Worm (Caenorhabditis elegans): ENCODE results near the gene srt-69.

srt-69 gene

ce11 chrV:5275426-5276007 is 10.0 kb upstream of the srt-69 start (continued):
- peak; percentile 63; the same call in 1 of the 2 replicates for TF ChIP-seq Y53G8AR.9 (GFP tag; conservative IDR thresholded peaks at IDR 0.05)
- peak; percentile 82 for TF ChIP-seq repo-1 (tag; optimal IDR thresholded peaks at IDR 0.05)
- peak; percentile 52 for TF ChIP-seq F49E8.2 (tag; optimal IDR thresholded peaks at IDR 0.05; ENCODE audit: insufficient read depth)
- no peak for TF ChIP-seq ztf-18 (tag; optimal IDR thresholded peaks at IDR 0.05)
- peak; percentile 46 for TF ChIP-seq fkh-3 (tag; optimal IDR thresholded peaks at IDR 0.05)
- TF ChIP-seq ztf-28 (GFP tag; IDR thresholded peaks at IDR 0.05): no peak
- TF ChIP-seq madf-6 (GFP tag; IDR thresholded peaks at IDR 0.05): peak; percentile 58
- TF ChIP-seq F39B2.1 (GFP tag; IDR thresholded peaks at IDR 0.05): no peak
- peak; percentile 38 for TF ChIP-seq die-1 (tag; optimal IDR thresholded peaks at IDR 0.05)
- peak; percentile 48 for TF ChIP-seq ceh-79 (tag; optimal IDR thresholded peaks at IDR 0.05)
- peak; percentile 29 for TF ChIP-seq tbp1 (GFP tag; optimal IDR thresholded peaks at IDR 0.05)
- 0 out of 2 replicates have a peak, but pooled peaks have one; percentile 47 for TF ChIP-seq attf-6 (GFP tag; IDR thresholded peaks at IDR 0.05)
- 0 out of 2 replicates have a peak, but pooled peaks have one; percentile 34 for TF ChIP-seq B0336.3 (GFP tag; IDR thresholded peaks at IDR 0.05)
- TF ChIP-seq lag-1 (GFP tag; IDR thresholded peaks at IDR 0.05): no peak
- TF ChIP-seq cebp-1 (GFP tag; IDR thresholded peaks at IDR 0.05): no peak
- TF ChIP-seq cebp-1 (tag; optimal IDR thresholded peaks at IDR 0.05): peak; percentile 58
- peak; percentile 52 for TF ChIP-seq athp-1 (tag; optimal IDR thresholded peaks at IDR 0.05)
- TF ChIP-seq lin-35 (GFP tag; optimal IDR thresholded peaks at IDR 0.05): peak in 1 of 3 experiments; percentile 64
- TF ChIP-seq F52B5.7 (tag; optimal IDR thresholded peaks at IDR 0.05): peak; percentile 41
- TF ChIP-seq hrde-1 (tag; optimal IDR thresholded peaks at IDR 0.05; ENCODE audit: borderline replicate concordance): peak; percentile 42
- TF ChIP-seq tlf-1 (GFP tag; optimal IDR thresholded peaks at IDR 0.05): peak; percentile 5
- TF ChIP-seq akir-1 (GFP tag; optimal IDR thresholded peaks at IDR 0.05): no peak
- no peak for TF ChIP-seq ama-1 (optimal IDR thresholded peaks at IDR 0.05)
- TF ChIP-seq ama-1 (GFP tag; optimal IDR thresholded peaks at IDR 0.05): peak in 1 of 2 experiments; percentile 55
- no peak for TF ChIP-seq dox-1 (GFP tag; IDR thresholded peaks at IDR 0.05)

ce11 chrV:5274974-5275373 is 9.5 kb upstream of the srt-69 start:
- TF ChIP-seq mcd-1 (GFP tag; IDR thresholded peaks at IDR 0.05): peak; percentile 77
- TF ChIP-seq dox-1 (GFP tag; IDR thresholded peaks at IDR 0.05): peak; percentile 72
- 0 out of 2 replicates have a peak, but pooled peaks have one; percentile 16 for TF ChIP-seq D2030.7 (GFP tag; IDR thresholded peaks at IDR 0.05)
- peak; percentile 9 for TF ChIP-seq F23B12.7 (tag; optimal IDR thresholded peaks at IDR 0.05; ENCODE audit: insufficient read depth)
- peak; percentile 8 for TF ChIP-seq nhr-80 (tag; optimal IDR thresholded peaks at IDR 0.05)
- no peak for TF ChIP-seq lag-1 (GFP tag; IDR thresholded peaks at IDR 0.05)
- peak in 2 of 3 experiments; percentile 22 to 47 for TF ChIP-seq lin-35 (GFP tag; optimal IDR thresholded peaks at IDR 0.05)
- peak; percentile 45 for TF ChIP-seq snpc-3.4 (tag; optimal IDR thresholded peaks at IDR 0.05)
- peak; percentile 44 for TF ChIP-seq lin-54 (GFP tag; optimal IDR thresholded peaks at IDR 0.05)
- TF ChIP-seq ama-1 (optimal IDR thresholded peaks at IDR 0.05): no peak
- TF ChIP-seq ama-1 (GFP tag; optimal IDR thresholded peaks at IDR 0.05): no peak
- TF ChIP-seq die-1 (tag; optimal IDR thresholded peaks at IDR 0.05): no peak
- peak; percentile 92 for TF ChIP-seq ztf-18 (tag; optimal IDR thresholded peaks at IDR 0.05)
- TF ChIP-seq ccch-3 (GFP tag; optimal IDR thresholded peaks at IDR 0.05): no peak
- TF ChIP-seq Y53G8AR.9 (GFP tag; conservative IDR thresholded peaks at IDR 0.05): 0 out of 2 replicates have a peak, but pooled peaks have one; percentile 46
- peak; percentile 16; the same call in 1 of the 2 replicates for TF ChIP-seq nfyb-1 (GFP tag; IDR thresholded peaks at IDR 0.05)
- TF ChIP-seq madf-6 (GFP tag; IDR thresholded peaks at IDR 0.05): peak; percentile 31; the same call in 1 of the 2 replicates
- TF ChIP-seq cebp-1 (GFP tag; IDR thresholded peaks at IDR 0.05): no peak
- peak; percentile 36 for TF ChIP-seq cebp-1 (tag; optimal IDR thresholded peaks at IDR 0.05)
- TF ChIP-seq F33H1.4 (GFP tag; IDR thresholded peaks at IDR 0.05): peak; percentile 19; the same call in 1 of the 2 replicates
- TF ChIP-seq lsl-1 (GFP tag; optimal IDR thresholded peaks at IDR 0.05): peak; percentile 15
- no peak for TF ChIP-seq egl-44 (GFP tag; IDR thresholded peaks at IDR 0.05)
- 0 out of 2 replicates have a peak, but pooled peaks have one; percentile 61 for TF ChIP-seq madf-3 (GFP tag; IDR thresholded peaks at IDR 0.05)

Data from whole organism, young adult.